Worm (Caenorhabditis elegans) whole organism, L4 larva: Measurements from ENCODE around the gene pdr-1.

Experiments
- D1046.2 ChIP-seq: fragments of 200-800 bp; sonication (Bioruptor generic); IDR thresholded peaks from 2 replicates; pipeline ENCODE4 v1.3.6; 2022; ENCODE audit warnings: missing genetic modification characterization, missing compliant biosample characterization
- F26F4.8 ChIP-seq: fragments of 200-800 bp; sonication (Bioruptor generic); conservative IDR thresholded peaks from 2 replicates; pipeline ENCODE4 v1.3.6; 2022; ENCODE audit warnings: missing genetic modification characterization, missing compliant biosample characterization
- F44E2.7 ChIP-seq: fragments of 200-800 bp; sonication (Bioruptor generic); IDR thresholded peaks from 2 replicates; pipeline ENCODE4 v2.1.2; 2022; ENCODE audit warnings: missing genetic modification characterization, missing compliant biosample characterization
- R02D3.7 ChIP-seq: fragments of 150-350 bp; sonication (generic microtip); optimal IDR thresholded peaks from 3 replicates; lab custom pipeline; 2014; ENCODE audit warnings: missing biosample characterization, missing genetic modification characterization
- Y48G9A.11 ChIP-seq: fragments of 200-800 bp; sonication (Bioruptor generic); IDR thresholded peaks from 2 replicates; pipeline ENCODE4 v1.3.6; 2022; ENCODE audit warnings: missing genetic modification reagents, missing genetic modification characterization, missing compliant biosample characterization
- Y5F2A.4 ChIP-seq: fragments of 200-800 bp; sonication (Bioruptor generic); optimal IDR thresholded peaks from 2 replicates; lab custom pipeline; 2018; ENCODE audit warnings: mild to moderate bottlenecking, missing genetic modification characterization, missing compliant biosample characterization
- Y75B8A.6 ChIP-seq: fragments of 200-800 bp; sonication (Bioruptor generic); IDR thresholded peaks from 2 replicates; pipeline ENCODE4 v1.3.6; 2022; ENCODE audit warnings: missing genetic modification reagents, missing genetic modification characterization, missing compliant biosample characterization
- ZK337.2 ChIP-seq: fragments of 200-800 bp; sonication (Bioruptor generic); IDR thresholded peaks from 2 replicates; pipeline ENCODE4 v1.3.6; 2022; ENCODE audit warnings: missing genetic modification reagents, missing genetic modification characterization, missing compliant biosample characterization
- aha-1 ChIP-seq: fragments of 150-350 bp; peaks from one replicate; lab custom pipeline; 2014; ENCODE audit warnings: missing biosample characterization, missing genetic modification characterization
- aly-2 ChIP-seq: sonication (generic microtip); optimal IDR thresholded peaks from 2 replicates; lab custom pipeline; 2018; ENCODE audit warnings: missing biosample characterization, missing genetic modification characterization
- ceh-20 ChIP-seq: fragments of 200-800 bp; sonication (Bioruptor generic); IDR thresholded peaks from 2 replicates; pipeline ENCODE4 v1.3.6; 2022; ENCODE audit warnings: missing genetic modification reagents, missing genetic modification characterization, missing compliant biosample characterization
- ceh-32 ChIP-seq: sonication (generic microtip); optimal IDR thresholded peaks from 2 replicates; lab custom pipeline; 2016; ENCODE audit warnings: mild to moderate bottlenecking, missing genetic modification characterization, missing compliant biosample characterization; ENCODE audit not compliant: poor library complexity
- ceh-62 ChIP-seq: sonication (generic microtip); optimal IDR thresholded peaks from 2 replicates; lab custom pipeline; 2017; ENCODE audit warnings: missing biosample characterization, missing genetic modification characterization
- ceh-82 ChIP-seq: sonication (generic microtip); optimal IDR thresholded peaks from 2 replicates; lab custom pipeline; 2017; ENCODE audit warnings: missing biosample characterization, missing genetic modification characterization
- ctbp-1 ChIP-seq: fragments of 200-800 bp; sonication (Bioruptor generic); IDR thresholded peaks from 2 replicates; pipeline ENCODE4 v1.3.6; 2022; ENCODE audit warnings: missing genetic modification reagents, missing genetic modification characterization, missing compliant biosample characterization
- daf-12 ChIP-seq: fragments of 150-350 bp; optimal IDR thresholded peaks from 2 replicates; lab custom pipeline; 2014; ENCODE audit warnings: missing biosample characterization, missing genetic modification reagents, missing genetic modification characterization
- daf-19 ChIP-seq: fragments of 200-800 bp; sonication (Bioruptor generic); conservative IDR thresholded peaks from 2 replicates; pipeline ENCODE4 v1.3.6; 2022; ENCODE audit warnings: missing genetic modification characterization, missing compliant biosample characterization
- daf-8 ChIP-seq: fragments of 200-800 bp; sonication (Bioruptor generic); IDR thresholded peaks from 2 replicates; pipeline ENCODE4 v1.3.6; 2022; ENCODE audit warnings: missing genetic modification characterization, missing compliant biosample characterization
- dmd-8 ChIP-seq: fragments of 200-800 bp; sonication (Bioruptor generic); IDR thresholded peaks from 2 replicates; pipeline ENCODE4 v1.3.6; 2022; ENCODE audit warnings: missing genetic modification characterization, missing compliant biosample characterization
- duxl-1 ChIP-seq: sonication (generic microtip); optimal IDR thresholded peaks from 2 replicates; lab custom pipeline; 2016; ENCODE audit warnings: mild to moderate bottlenecking, missing genetic modification characterization, moderate library complexity, missing compliant biosample characterization; ENCODE audit not compliant: poor library complexity
- egl-27 ChIP-seq: sonication (generic microtip); optimal IDR thresholded peaks from 3 replicates; lab custom pipeline; 2017; ENCODE audit warnings: missing biosample characterization, missing genetic modification reagents, missing genetic modification characterization
- egl-43 ChIP-seq: fragments of 200-800 bp; sonication (Bioruptor generic); IDR thresholded peaks from 2 replicates; pipeline ENCODE4 v1.3.6; 2022; ENCODE audit warnings: missing genetic modification reagents, missing genetic modification characterization, missing compliant biosample characterization
- fkh-10 ChIP-seq: fragments of 150-350 bp; optimal IDR thresholded peaks from 2 replicates; lab custom pipeline; 2014; ENCODE audit warnings: missing biosample characterization, missing genetic modification reagents, missing genetic modification characterization
- gei-8 ChIP-seq: fragments of 200-800 bp; sonication (Bioruptor generic); optimal IDR thresholded peaks from 2 replicates; lab custom pipeline; 2018; ENCODE audit warnings: mild to moderate bottlenecking, missing genetic modification characterization, missing compliant biosample characterization
- hlh-30 ChIP-seq: sonication (generic microtip); optimal IDR thresholded peaks from 2 replicates; lab custom pipeline; 2017; ENCODE audit warnings: antibody characterized with exemption, mild to moderate bottlenecking, missing genetic modification characterization, missing compliant biosample characterization; ENCODE audit not compliant: insufficient read depth
- jun-1 ChIP-seq: fragments of 150-350 bp; optimal IDR thresholded peaks from 2 replicates; lab custom pipeline; 2014; ENCODE audit warnings: missing biosample characterization, missing genetic modification reagents, missing genetic modification characterization
- lim-7 ChIP-seq: fragments of 200-800 bp; sonication (Bioruptor generic); IDR thresholded peaks from 2 replicates; pipeline ENCODE4 v1.3.6; 2022; ENCODE audit warnings: missing genetic modification characterization, missing compliant biosample characterization
- lin-1 ChIP-seq: fragments of 200-800 bp; sonication (Bioruptor generic); IDR thresholded peaks from 2 replicates; pipeline ENCODE4 v1.3.6; 2022; ENCODE audit warnings: missing genetic modification reagents, missing genetic modification characterization, missing compliant biosample characterization
- lin-15B ChIP-seq: fragments of 150-350 bp; sonication (generic microtip); optimal IDR thresholded peaks from 3 replicates; lab custom pipeline; 2014; ENCODE audit warnings: missing biosample characterization, missing genetic modification characterization
- madf-9 ChIP-seq: fragments of 200-800 bp; sonication (Bioruptor generic); conservative IDR thresholded peaks from 2 replicates; pipeline ENCODE4 v1.3.6; 2022; ENCODE audit warnings: missing genetic modification reagents, missing genetic modification characterization, missing compliant biosample characterization
- nhr-41 ChIP-seq: fragments of 200-800 bp; sonication (Bioruptor generic); IDR thresholded peaks from 2 replicates; pipeline ENCODE4 v1.3.6; 2022; ENCODE audit warnings: missing genetic modification reagents, missing genetic modification characterization, missing compliant biosample characterization
- nhr-42 ChIP-seq: fragments of 200-800 bp; sonication (Bioruptor generic); IDR thresholded peaks from 2 replicates; pipeline ENCODE4 v1.3.6; 2022; ENCODE audit warnings: missing genetic modification characterization, missing compliant biosample characterization
- nhr-6 ChIP-seq: fragments of 150-350 bp; optimal IDR thresholded peaks from 2 replicates; lab custom pipeline; 2014; ENCODE audit warnings: missing biosample characterization, missing genetic modification characterization
- pha-4 ChIP-seq, 2 experiments: fragments of 150-350 bp in 1 of 2; fragments of 200-800 bp in 1 of 2; sonication (Bioruptor generic) in 1 of 2; IDR thresholded peaks in 1 of 2; optimal IDR thresholded peaks in 1 of 2; 2 replicates each; pipeline versions ENCODE4 v1.3.6 to Lab custom; 2014 to 2022; ENCODE audit warnings: missing genetic modification characterization in 2 of 2, missing genetic modification reagents in 2 of 2, missing biosample characterization in 1 of 2, missing compliant biosample characterization in 1 of 2
- php-3 ChIP-seq: fragments of 200-800 bp; sonication (Bioruptor generic); IDR thresholded peaks from 2 replicates; pipeline ENCODE4 v1.3.6; 2022; ENCODE audit warnings: missing genetic modification reagents, missing genetic modification characterization, missing compliant biosample characterization
- sdz-12 ChIP-seq: fragments of 200-800 bp; sonication (Bioruptor generic); optimal IDR thresholded peaks from 2 replicates; lab custom pipeline; 2018; ENCODE audit warnings: mild to moderate bottlenecking, missing genetic modification characterization, missing compliant biosample characterization
- set-16 ChIP-seq: fragments of 200-800 bp; sonication (Bioruptor generic); IDR thresholded peaks from 2 replicates; pipeline ENCODE4 v1.3.6; 2022; ENCODE audit warnings: missing genetic modification reagents, missing genetic modification characterization, missing compliant biosample characterization
- skn-1 ChIP-seq: fragments of 150-350 bp; optimal IDR thresholded peaks from 2 replicates; lab custom pipeline; 2014; ENCODE audit warnings: missing biosample characterization, missing genetic modification characterization
- snpc-4 ChIP-seq: fragments of 150-350 bp; optimal IDR thresholded peaks from 2 replicates; lab custom pipeline; 2014; ENCODE audit warnings: missing biosample characterization, missing genetic modification characterization
- spr-3 ChIP-seq: fragments of 200-800 bp; sonication (Bioruptor generic); optimal IDR thresholded peaks from 2 replicates; lab custom pipeline; 2018; ENCODE audit warnings: mild to moderate bottlenecking, missing genetic modification characterization, missing compliant biosample characterization
- tag-97 ChIP-seq: fragments of 200-800 bp; sonication (Bioruptor generic); IDR thresholded peaks from 2 replicates; pipeline ENCODE4 v1.3.6; 2022; ENCODE audit warnings: missing genetic modification characterization, missing compliant biosample characterization
- unc-39 ChIP-seq: sonication (generic microtip); optimal IDR thresholded peaks from 2 replicates; lab custom pipeline; 2017; ENCODE audit warnings: missing biosample characterization, missing genetic modification characterization
- unc-62 ChIP-seq, 3 experiments: fragments of 150-350 bp in 1 of 3; sonication (generic microtip); optimal IDR thresholded peaks in 2 of 3; peaks in 1 of 3; 1 replicate in 1 of 3; 2 replicates in 2 of 3; lab custom pipeline; 2014 to 2017; ENCODE audit warnings: missing biosample characterization in 3 of 3, missing genetic modification characterization in 3 of 3, missing genetic modification reagents in 3 of 3, missing genotype in 1 of 3
- zip-11 ChIP-seq: fragments of 200-800 bp; sonication (Bioruptor generic); IDR thresholded peaks from 2 replicates; pipeline ENCODE4 v1.3.6; 2022; ENCODE audit warnings: missing genetic modification characterization, missing compliant biosample characterization
- zip-2 ChIP-seq: fragments of 150-350 bp; optimal IDR thresholded peaks from 2 replicates; lab custom pipeline; 2014; ENCODE audit warnings: missing biosample characterization, missing genetic modification characterization

The pdr-1 gene

ce11 chrIII:13722387-13723122 lies 48.8 kb upstream of the pdr-1 start:
- TF ChIP-seq skn-1 (tag; lab: Kevin White, UChicago): no peak
- no peak for TF ChIP-seq lin-15B
- 0 out of 2 replicates have a peak, but pooled peaks have one; percentile 4 for TF ChIP-seq ZK337.2 (GFP tag; lab: Robert Waterston, UW)
- peak in 1 of 2 experiments; percentile 54 for TF ChIP-seq unc-62 (GFP tag; optimal IDR thresholded peaks at IDR 0.05 in 1 of 2; lab: Kevin White, UChicago)
- TF ChIP-seq unc-62 (tag; optimal IDR thresholded peaks at IDR 0.05; lab: Kevin White, UChicago): no peak
- no peak for TF ChIP-seq lin-1 (GFP tag; lab: Robert Waterston, UW)
- TF ChIP-seq aha-1 (tag; lab: Kevin White, UChicago): peak; percentile 36
- peak; percentile 42; the same call in 1 of the 2 replicates for TF ChIP-seq nhr-42 (GFP tag; lab: Robert Waterston, UW)
- TF ChIP-seq nhr-6 (tag; lab: Kevin White, UChicago): no peak
- TF ChIP-seq set-16 (GFP tag; lab: Robert Waterston, UW): peak; percentile 18; the same call in 1 of the 2 replicates
- TF ChIP-seq hlh-30 (tag; lab: Kevin White, UChicago): peak; percentile 18
- 0 out of 2 replicates have a peak, but pooled peaks have one; percentile 36 for TF ChIP-seq tag-97
- peak; percentile 37 for TF ChIP-seq sdz-12
- TF ChIP-seq zip-2: no peak
- TF ChIP-seq Y75B8A.6 (GFP tag; lab: Robert Waterston, UW): no peak
- TF ChIP-seq zip-11 (GFP tag; lab: Robert Waterston, UW): no peak
- no peak for TF ChIP-seq F44E2.7 (GFP tag; lab: Robert Waterston, UW)
- no peak for TF ChIP-seq daf-19 (GFP tag; lab: Robert Waterston, UW)
- TF ChIP-seq lim-7 (GFP tag; lab: Robert Waterston, UW): no peak
- TF ChIP-seq jun-1 (tag; lab: Kevin White, UChicago): no peak
- TF ChIP-seq egl-43 (GFP tag; lab: Robert Waterston, UW): 0 out of 2 replicates have a peak, but pooled peaks have one; percentile 51
- TF ChIP-seq daf-8 (GFP tag; lab: Robert Waterston, UW): no peak
- TF ChIP-seq egl-27: no peak

ce11 chrIII:13724018-13724892 lies 47.1 kb upstream of the pdr-1 start:
- no peak for TF ChIP-seq ceh-32 (tag; lab: Kevin White, UChicago)
- no peak for TF ChIP-seq Y48G9A.11 (GFP tag; lab: Robert Waterston, UW)
- TF ChIP-seq aha-1 (tag; lab: Kevin White, UChicago): peak; percentile 16
- TF ChIP-seq nhr-6 (tag; lab: Kevin White, UChicago): no peak
- TF ChIP-seq pha-4 (GFP tag; IDR thresholded peaks at IDR 0.05; lab: Robert Waterston, UW): no peak
- no peak for TF ChIP-seq pha-4 (tag; optimal IDR thresholded peaks at IDR 0.05; lab: Kevin White, UChicago)
- TF ChIP-seq D1046.2 (GFP tag; lab: Robert Waterston, UW): no peak
- no peak for TF ChIP-seq ceh-62
- TF ChIP-seq lin-15B: no peak
- TF ChIP-seq aly-2 (tag; lab: Kevin White, UChicago): no peak
- TF ChIP-seq Y5F2A.4 (GFP tag; lab: Kevin White, UChicago): no peak
- TF ChIP-seq egl-43 (GFP tag; lab: Robert Waterston, UW): no peak
- no peak for TF ChIP-seq ceh-82
- TF ChIP-seq madf-9 (GFP tag; lab: Robert Waterston, UW): no peak
- no peak for TF ChIP-seq F44E2.7 (GFP tag; lab: Robert Waterston, UW)
- no peak for TF ChIP-seq F26F4.8
- TF ChIP-seq snpc-4: no peak
- TF ChIP-seq daf-12 (tag; lab: Kevin White, UChicago): no peak
- no peak for TF ChIP-seq sdz-12
- peak; percentile 50 for TF ChIP-seq duxl-1
- TF ChIP-seq set-16 (GFP tag; lab: Robert Waterston, UW): no peak
- TF ChIP-seq gei-8 (GFP tag; lab: Kevin White, UChicago): peak; percentile 49
- TF ChIP-seq php-3 (GFP tag; lab: Robert Waterston, UW): no peak
- no peak for TF ChIP-seq ctbp-1 (GFP tag; lab: Robert Waterston, UW)
- no peak for TF ChIP-seq R02D3.7 (tag; lab: Kevin White, UChicago)
- TF ChIP-seq ceh-20 (GFP tag; lab: Robert Waterston, UW): no peak
- TF ChIP-seq ZK337.2 (GFP tag; lab: Robert Waterston, UW): no peak
- peak; percentile 17; the same call in 1 of the 2 replicates for TF ChIP-seq nhr-41 (GFP tag; lab: Robert Waterston, UW)
- TF ChIP-seq tag-97: no peak
- TF ChIP-seq dmd-8 (GFP tag; lab: Robert Waterston, UW): no peak
- no peak for TF ChIP-seq fkh-10 (GFP tag; lab: Kevin White, UChicago)
- no peak for TF ChIP-seq spr-3 (GFP tag; lab: Kevin White, UChicago)
- no peak for TF ChIP-seq unc-39
